Worm (Caenorhabditis elegans) whole organism, L4 larva: ENCODE measurements around the gene cdr-7.

ENCODE experiments used
- F37D6.2 ChIP-seq: sonication (generic microtip); optimal IDR thresholded peaks from 2 replicates; lab custom pipeline; 2016; ENCODE audit warnings: mild to moderate bottlenecking, missing genetic modification characterization, missing compliant biosample characterization
- T26A8.4 ChIP-seq: fragments of 200-800 bp; sonication (Bioruptor generic); IDR thresholded peaks from 2 replicates; pipeline ENCODE4 v1.3.6; 2022; ENCODE audit warnings: missing genetic modification characterization, missing compliant biosample characterization
- Y105C5A.15 ChIP-seq: fragments of 200-800 bp; sonication (Bioruptor generic); IDR thresholded peaks from 2 replicates; pipeline ENCODE4 v1.3.6; 2022; ENCODE audit warnings: missing genetic modification characterization, missing compliant biosample characterization
- Y48G9A.11 ChIP-seq: fragments of 200-800 bp; sonication (Bioruptor generic); IDR thresholded peaks from 2 replicates; pipeline ENCODE4 v1.3.6; 2022; ENCODE audit warnings: missing genetic modification reagents, missing genetic modification characterization, missing compliant biosample characterization
- aha-1 ChIP-seq: fragments of 150-350 bp; peaks from one replicate; lab custom pipeline; 2014; ENCODE audit warnings: missing biosample characterization, missing genetic modification characterization
- aly-2 ChIP-seq: sonication (generic microtip); optimal IDR thresholded peaks from 2 replicates; lab custom pipeline; 2018; ENCODE audit warnings: missing biosample characterization, missing genetic modification characterization
- ama-1 ChIP-seq: fragments of 150-350 bp; optimal IDR thresholded peaks from 2 replicates; lab custom pipeline; 2014; ENCODE audit warnings: inconsistent platforms, mixed read lengths
- attf-4 ChIP-seq: sonication (generic microtip); optimal IDR thresholded peaks from 3 replicates; lab custom pipeline; 2017; ENCODE audit warnings: missing biosample characterization, missing genetic modification characterization
- ceh-28 ChIP-seq: fragments of 150-350 bp; optimal IDR thresholded peaks from 2 replicates; lab custom pipeline; 2014; ENCODE audit warnings: missing biosample characterization, missing genetic modification reagents, missing genetic modification characterization
- ces-1 ChIP-seq: fragments of 150-350 bp; sonication (generic microtip); optimal IDR thresholded peaks from 4 replicates; lab custom pipeline; 2014; ENCODE audit warnings: missing biosample characterization, missing genetic modification reagents, missing genetic modification characterization
- cey-2 ChIP-seq: sonication (generic microtip); optimal IDR thresholded peaks from 3 replicates; lab custom pipeline; 2017; ENCODE audit warnings: missing genetic modification characterization, mild to moderate bottlenecking, missing compliant biosample characterization, antibody characterized with exemption, borderline replicate concordance; ENCODE audit not compliant: insufficient read depth
- daf-12 ChIP-seq: fragments of 150-350 bp; optimal IDR thresholded peaks from 2 replicates; lab custom pipeline; 2014; ENCODE audit warnings: missing biosample characterization, missing genetic modification reagents, missing genetic modification characterization
- daf-16 ChIP-seq, 3 experiments: sonication (generic microtip); optimal IDR thresholded peaks; 2 replicates each; lab custom pipeline; 2016 to 2017; ENCODE audit warnings: missing genetic modification characterization in 3 of 3, missing genetic modification reagents in 3 of 3, mild to moderate bottlenecking in 2 of 3, missing compliant biosample characterization in 2 of 3, missing biosample characterization in 1 of 3, moderate library complexity in 1 of 3
- daf-8 ChIP-seq: fragments of 200-800 bp; sonication (Bioruptor generic); IDR thresholded peaks from 2 replicates; pipeline ENCODE4 v1.3.6; 2022; ENCODE audit warnings: missing genetic modification characterization, missing compliant biosample characterization
- dmd-9 ChIP-seq: fragments of 200-800 bp; sonication (Bioruptor generic); IDR thresholded peaks from 2 replicates; pipeline ENCODE4 v1.3.6; 2022; ENCODE audit warnings: missing genetic modification reagents, missing genetic modification characterization, missing compliant biosample characterization
- dve-1 ChIP-seq: sonication (generic microtip); optimal IDR thresholded peaks from 2 replicates; lab custom pipeline; 2017; ENCODE audit warnings: antibody characterized with exemption, mild to moderate bottlenecking, missing genetic modification characterization, missing compliant biosample characterization; ENCODE audit not compliant: insufficient read depth
- gei-8 ChIP-seq: fragments of 200-800 bp; sonication (Bioruptor generic); optimal IDR thresholded peaks from 2 replicates; lab custom pipeline; 2018; ENCODE audit warnings: mild to moderate bottlenecking, missing genetic modification characterization, missing compliant biosample characterization
- hif-1 ChIP-seq, 2 experiments: sonication (generic microtip); optimal IDR thresholded peaks; 2 replicates each; lab custom pipeline; 2016 to 2017; ENCODE audit warnings: missing compliant biosample characterization in 2 of 2, missing genetic modification characterization in 2 of 2, missing genetic modification reagents in 2 of 2, missing genotype in 2 of 2, mild to moderate bottlenecking in 1 of 2
- lin-38 ChIP-seq: fragments of 200-800 bp; sonication (Bioruptor generic); IDR thresholded peaks from 2 replicates; pipeline ENCODE4 v1.3.6; 2022; ENCODE audit warnings: missing genetic modification reagents, missing genetic modification characterization, missing compliant biosample characterization
- mdl-1 ChIP-seq, 2 experiments: fragments of 150-350 bp in 1 of 2; sonication (generic microtip) in 1 of 2; optimal IDR thresholded peaks; 2 replicates each; lab custom pipeline; 2014 to 2017; ENCODE audit warnings: missing biosample characterization in 2 of 2, missing genetic modification characterization in 2 of 2
- mxl-3 ChIP-seq: fragments of 200-800 bp; sonication (Bioruptor generic); optimal IDR thresholded peaks from 2 replicates; lab custom pipeline; 2018; ENCODE audit warnings: mild to moderate bottlenecking, missing genetic modification characterization, missing compliant biosample characterization
- nhr-237 ChIP-seq: sonication (generic microtip); optimal IDR thresholded peaks from 2 replicates; lab custom pipeline; 2017; ENCODE audit warnings: missing biosample characterization, missing genetic modification characterization
- nhr-42 ChIP-seq: fragments of 200-800 bp; sonication (Bioruptor generic); IDR thresholded peaks from 2 replicates; pipeline ENCODE4 v1.3.6; 2022; ENCODE audit warnings: missing genetic modification characterization, missing compliant biosample characterization
- nhr-6 ChIP-seq: fragments of 150-350 bp; optimal IDR thresholded peaks from 2 replicates; lab custom pipeline; 2014; ENCODE audit warnings: missing biosample characterization, missing genetic modification characterization
- pha-4 ChIP-seq, 2 experiments: fragments of 150-350 bp in 1 of 2; fragments of 200-800 bp in 1 of 2; sonication (Bioruptor generic) in 1 of 2; IDR thresholded peaks in 1 of 2; optimal IDR thresholded peaks in 1 of 2; 2 replicates each; pipeline versions ENCODE4 v1.3.6 to Lab custom; 2014 to 2022; ENCODE audit warnings: missing genetic modification characterization in 2 of 2, missing genetic modification reagents in 2 of 2, missing biosample characterization in 1 of 2, missing compliant biosample characterization in 1 of 2
- php-3 ChIP-seq: fragments of 200-800 bp; sonication (Bioruptor generic); IDR thresholded peaks from 2 replicates; pipeline ENCODE4 v1.3.6; 2022; ENCODE audit warnings: missing genetic modification reagents, missing genetic modification characterization, missing compliant biosample characterization
- pqm-1 ChIP-seq: sonication (generic microtip); optimal IDR thresholded peaks from 2 replicates; lab custom pipeline; 2017; ENCODE audit warnings: missing biosample characterization, missing genetic modification characterization
- saeg-2 ChIP-seq: fragments of 200-800 bp; sonication (Bioruptor generic); IDR thresholded peaks from 2 replicates; pipeline ENCODE4 v1.3.6; 2022; ENCODE audit warnings: missing genetic modification reagents, missing genetic modification characterization, missing compliant biosample characterization
- sdz-12 ChIP-seq: fragments of 200-800 bp; sonication (Bioruptor generic); optimal IDR thresholded peaks from 2 replicates; lab custom pipeline; 2018; ENCODE audit warnings: mild to moderate bottlenecking, missing genetic modification characterization, missing compliant biosample characterization
- set-16 ChIP-seq: fragments of 200-800 bp; sonication (Bioruptor generic); IDR thresholded peaks from 2 replicates; pipeline ENCODE4 v1.3.6; 2022; ENCODE audit warnings: missing genetic modification reagents, missing genetic modification characterization, missing compliant biosample characterization
- spr-1 ChIP-seq: sonication (generic microtip); optimal IDR thresholded peaks from 2 replicates; lab custom pipeline; 2016; ENCODE audit warnings: mild to moderate bottlenecking, missing genetic modification characterization, missing compliant biosample characterization
- tra-1 ChIP-seq: fragments of 200-800 bp; sonication (Bioruptor generic); IDR thresholded peaks from 2 replicates; pipeline ENCODE4 v1.3.6; 2022; ENCODE audit warnings: missing genetic modification reagents, missing genetic modification characterization, missing compliant biosample characterization
- unc-39 ChIP-seq: sonication (generic microtip); optimal IDR thresholded peaks from 2 replicates; lab custom pipeline; 2017; ENCODE audit warnings: missing biosample characterization, missing genetic modification characterization
- unc-62 ChIP-seq, 3 experiments: fragments of 150-350 bp in 1 of 3; sonication (generic microtip); optimal IDR thresholded peaks in 2 of 3; peaks in 1 of 3; 1 replicate in 1 of 3; 2 replicates in 2 of 3; lab custom pipeline; 2014 to 2017; ENCODE audit warnings: missing biosample characterization in 3 of 3, missing genetic modification characterization in 3 of 3, missing genetic modification reagents in 3 of 3, missing genotype in 1 of 3

The cdr-7 gene

DNA sequence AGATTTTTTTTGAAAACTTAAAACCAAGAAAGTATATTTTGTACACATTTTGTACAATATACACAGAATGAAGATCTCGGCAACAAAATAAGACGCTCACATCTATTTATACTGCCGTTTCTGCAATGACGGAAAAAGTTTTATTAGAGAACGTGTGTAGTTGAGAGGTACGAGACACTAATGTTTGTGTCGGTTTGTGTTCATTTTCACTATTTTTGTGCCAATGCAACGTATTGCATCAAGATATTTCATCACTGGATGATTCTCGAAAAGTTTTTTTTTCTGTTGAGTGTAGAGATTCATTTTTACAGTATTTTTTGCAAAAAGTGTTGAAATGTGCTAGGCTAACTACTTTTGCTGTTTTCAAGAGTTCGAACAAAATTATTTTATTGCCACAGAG lies 2.9 kb downstream of the cdr-7 start (continued):
- TF ChIP-seq Y48G9A.11 (no peak), cey-2 (tag; lab: Kevin White, UChicago) (no peak), aha-1 (tag; lab: Kevin White, UChicago) (no peak), aly-2 (tag; lab: Kevin White, UChicago) (no peak), mdl-1 (tag; optimal IDR thresholded peaks at IDR 0.05; lab: Kevin White, UChicago) (no peak), nhr-6 (tag; lab: Kevin White, UChicago) (peak; percentile 26), unc-39 (tag; lab: Kevin White, UChicago) (no peak), spr-1 (tag; lab: Kevin White, UChicago) (no peak)

DNA sequence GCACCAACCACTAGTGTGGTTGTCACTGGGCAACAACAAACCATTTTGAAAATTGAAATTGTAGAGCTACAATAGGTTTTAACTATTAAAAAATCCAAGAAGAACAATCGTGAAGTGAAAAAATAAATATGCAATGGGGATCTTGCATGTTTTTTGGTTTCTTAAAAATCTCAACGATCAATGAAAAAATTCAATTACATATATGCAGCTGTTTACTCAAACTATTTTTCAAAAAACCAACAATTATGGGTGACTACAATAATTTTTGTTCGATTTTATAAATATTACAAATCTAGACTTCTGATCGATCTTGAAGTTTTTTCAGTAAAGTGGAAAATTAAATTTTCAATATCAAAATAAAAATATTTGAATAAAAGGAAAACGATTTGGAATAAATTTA lies 3.4 kb downstream of the cdr-7 start, which contains the start of gene cdr-4:
TSS of gene cdr-4 (minus strand) at position 101 of the 400 bp plus-strand sequence.
- TF ChIP-seq dmd-9 (GFP tag; lab: Robert Waterston, UW), result no peak
- no peak for TF ChIP-seq ces-1 (GFP tag; lab: Kevin White, UChicago)
- no peak for TF ChIP-seq nhr-42 (GFP tag; lab: Robert Waterston, UW)
- no peak for TF ChIP-seq daf-12
- no peak for TF ChIP-seq mxl-3 (GFP tag; lab: Kevin White, UChicago)
- TF ChIP-seq nhr-237 (tag; lab: Kevin White, UChicago), result no peak
- no peak for TF ChIP-seq daf-8 (GFP tag; lab: Robert Waterston, UW)
- TF ChIP-seq pqm-1 (tag; lab: Kevin White, UChicago), result no peak
- no peak for TF ChIP-seq ceh-28 (tag; lab: Kevin White, UChicago)
- TF ChIP-seq dve-1, result no peak
- no peak for TF ChIP-seq aha-1 (tag; lab: Kevin White, UChicago)
- no peak for TF ChIP-seq tra-1 (GFP tag; lab: Robert Waterston, UW)
- no peak for TF ChIP-seq T26A8.4 (GFP tag; lab: Robert Waterston, UW)
- TF ChIP-seq attf-4, result no peak
- no peak for TF ChIP-seq php-3 (GFP tag; lab: Robert Waterston, UW)
- TF ChIP-seq nhr-6 (tag; lab: Kevin White, UChicago), result no peak
- TF ChIP-seq saeg-2 (GFP tag; lab: Robert Waterston, UW), result no peak
- TF ChIP-seq hif-1 (tag; optimal IDR thresholded peaks at IDR 0.05; lab: Kevin White, UChicago), result no peak
- TF ChIP-seq ama-1 (lab: Kevin White, UChicago), result no peak

- TF ChIP-seq unc-62 (GFP tag; optimal IDR thresholded peaks at IDR 0.05 in 1 of 2; lab: Kevin White, UChicago) (peak in 1 of 2 experiments; percentile 82), unc-62 (tag; optimal IDR thresholded peaks at IDR 0.05; lab: Kevin White, UChicago) (no peak), set-16 (GFP tag; lab: Robert Waterston, UW) (peak; percentile 78; the same call in 1 of the 2 replicates), sdz-12 (GFP tag; lab: Kevin White, UChicago) (no peak), Y105C5A.15 (GFP tag; lab: Robert Waterston, UW) (0 out of 2 replicates have a peak, but pooled peaks have one; percentile 36)
Measured at ce11 chrV:12406514-12406913, 5.4 kb downstream of the cdr-7 start.

ce11 chrV:12405929-12406328 lies 6.0 kb downstream of the cdr-7 start, which contains the start of gene K01D12.10:
Gene K01D12.10, plus strand, starts transcription at chrV:12406229.
- TF ChIP-seq set-16 (GFP tag; lab: Robert Waterston, UW) (no peak), ces-1 (GFP tag; lab: Kevin White, UChicago) (no peak), aha-1 (tag; lab: Kevin White, UChicago) (no peak), lin-38 (GFP tag; lab: Robert Waterston, UW) (no peak), unc-62 (GFP tag; optimal IDR thresholded peaks at IDR 0.05 in 1 of 2; lab: Kevin White, UChicago) (no peak), unc-62 (tag; optimal IDR thresholded peaks at IDR 0.05; lab: Kevin White, UChicago) (no peak), pha-4 (GFP tag; IDR thresholded peaks at IDR 0.05; lab: Robert Waterston, UW) (no peak), pha-4 (tag; optimal IDR thresholded peaks at IDR 0.05; lab: Kevin White, UChicago) (no peak), cey-2 (tag; lab: Kevin White, UChicago) (no peak), gei-8 (GFP tag; lab: Kevin White, UChicago) (no peak), daf-16 (GFP tag; optimal IDR thresholded peaks at IDR 0.05; lab: Kevin White, UChicago) (no peak), daf-16 (tag; optimal IDR thresholded peaks at IDR 0.05; lab: Kevin White, UChicago) (no peak), F37D6.2 (tag; lab: Kevin White, UChicago) (no peak)
